Fruit fly (Drosophila melanogaster): ENCODE data around the gene Naa60.
A peak's percentile ranks its signal among the peaks of the same experiment; 100 is the strongest.

The Naa60 gene

dm6 chr3L:9695647-9696046, 31.0 kb upstream of the Naa60 start (continued):
- TF ChIP-seq tgo (GFP tag; IDR thresholded peaks at IDR 0.05) (no peak), CG14014 (GFP tag; IDR thresholded peaks at IDR 0.05) (no peak), CG4360 (GFP tag; IDR thresholded peaks at IDR 0.05) (no peak), CG18262 (tag; optimal IDR thresholded peaks at IDR 0.05) (peak; percentile 63), tx (GFP tag; optimal IDR thresholded peaks at IDR 0.05) (no peak), gcm2 (GFP tag; optimal IDR thresholded peaks at IDR 0.05) (no peak), Myb (GFP tag; optimal IDR thresholded peaks at IDR 0.05) (no peak), chm (GFP tag; IDR thresholded peaks at IDR 0.05) (no peak), Fer2 (tag; optimal IDR thresholded peaks at IDR 0.05) (peak; percentile 3), Gug (GFP tag; IDR thresholded peaks at IDR 0.05) (no peak), CG32767 (GFP tag; IDR thresholded peaks at IDR 0.05) (no peak), CG33557 (GFP tag; optimal IDR thresholded peaks at IDR 0.05) (no peak), Med (GFP tag) (no peak), Dad (GFP tag; optimal IDR thresholded peaks at IDR 0.05) (no peak), CG16815 (GFP tag; optimal IDR thresholded peaks at IDR 0.05) (no peak), sr (GFP tag; IDR thresholded peaks at IDR 0.05) (no peak), Lhr (GFP tag; optimal IDR thresholded peaks at IDR 0.05) (no peak), CG8944 (GFP tag; optimal IDR thresholded peaks at IDR 0.05) (no peak), CG6272 (GFP tag; IDR thresholded peaks at IDR 0.05) (0 out of 2 replicates have a peak, but pooled peaks have one; percentile 16), CG9817 (tag; optimal IDR thresholded peaks at IDR 0.05) (no peak), E2f2 (GFP tag; IDR thresholded peaks at IDR 0.05) (no peak), CG31365 (tag; optimal IDR thresholded peaks at IDR 0.05) (no peak), lmd (GFP tag; IDR thresholded peaks at IDR 0.05) (peak; percentile 21; the same call in 1 of the 2 replicates), CG8359 (GFP tag; optimal IDR thresholded peaks at IDR 0.05; ENCODE audit: borderline replicate concordance) (no peak), gro (GFP tag; optimal IDR thresholded peaks at IDR 0.05) (no peak), CG6683 (GFP tag; optimal IDR thresholded peaks at IDR 0.05) (no peak), trem (tag; optimal IDR thresholded peaks at IDR 0.05) (no peak), CG7745 (tag; optimal IDR thresholded peaks at IDR 0.05) (no peak), Sry-β (GFP tag; optimal IDR thresholded peaks at IDR 0.05) (no peak), CG3726 (GFP tag; IDR thresholded peaks at IDR 0.05) (no peak), CG8089 (GFP tag; optimal IDR thresholded peaks at IDR 0.05) (no peak), z (GFP tag; IDR thresholded peaks at IDR 0.05) (no peak), CG13775 (GFP tag; optimal IDR thresholded peaks at IDR 0.05) (peak; percentile 12), mam (GFP tag; optimal IDR thresholded peaks at IDR 0.05) (no peak), unc-4 (GFP tag; IDR thresholded peaks at IDR 0.05; ENCODE audit: partially characterized antibody) (no peak), slou (GFP tag; optimal IDR thresholded peaks at IDR 0.05) (peak; percentile 35), CkIIα-i1 (GFP tag; IDR thresholded peaks at IDR 0.05) (no peak), CG11247 (GFP tag; IDR thresholded peaks at IDR 0.05) (no peak), CG30431 (GFP tag; optimal IDR thresholded peaks at IDR 0.05) (no peak), CG2116 (GFP tag; optimal IDR thresholded peaks at IDR 0.05) (no peak), Gsc (GFP tag; IDR thresholded peaks at IDR 0.05) (no peak), wdn (GFP tag; IDR thresholded peaks at IDR 0.05) (no peak), Sox102F (GFP tag; optimal IDR thresholded peaks at IDR 0.05) (peak; percentile 68), kah (GFP tag; optimal IDR thresholded peaks at IDR 0.05) (no peak), CG8924 (tag; optimal IDR thresholded peaks at IDR 0.05) (no peak), Lim3 (GFP tag; IDR thresholded peaks at IDR 0.05) (no peak), NC2β (GFP tag; optimal IDR thresholded peaks at IDR 0.05) (no peak), CG1647 (GFP tag; optimal IDR thresholded peaks at IDR 0.05) (no peak), lilli (GFP tag; optimal IDR thresholded peaks at IDR 0.05) (peak; percentile 13), grau (tag; optimal IDR thresholded peaks at IDR 0.05) (peak; percentile 64), Hr51 (GFP tag; optimal IDR thresholded peaks at IDR 0.05) (peak in 1 of 2 experiments; percentile 75), gem (tag; optimal IDR thresholded peaks at IDR 0.05) (peak; percentile 74), usp (GFP tag; optimal IDR thresholded peaks at IDR 0.05) (no peak)
